Fruit fly (Drosophila melanogaster): Measurements from ENCODE around the gene CG4325.

The CG4325 gene

dm6 chrX:2083109-2083508 is 39.5 kb upstream of the CG4325 start (continued):
- TF ChIP-seq eyg (GFP tag; optimal IDR thresholded peaks at IDR 0.05): no peak
- TF ChIP-seq CG32532 (GFP tag; IDR thresholded peaks at IDR 0.05): peak; percentile 86
- peak; percentile 40 for TF ChIP-seq CG10209 (GFP tag; optimal IDR thresholded peaks at IDR 0.05)
- TF ChIP-seq CG10267 (tag; optimal IDR thresholded peaks at IDR 0.05): no peak
- TF ChIP-seq lab (GFP tag; optimal IDR thresholded peaks at IDR 0.05): peak; percentile 83
- peak; percentile 60 for TF ChIP-seq CG13624 (GFP tag; optimal IDR thresholded peaks at IDR 0.05)
- peak; percentile 71 for TF ChIP-seq CG15269 (tag; optimal IDR thresholded peaks at IDR 0.05)
- no peak for TF ChIP-seq Hr78 (GFP tag; optimal IDR thresholded peaks at IDR 0.05)
- peak; percentile 77 for TF ChIP-seq rib (GFP tag; IDR thresholded peaks at IDR 0.05)
- TF ChIP-seq z (GFP tag; IDR thresholded peaks at IDR 0.05): no peak
- peak; percentile 78 for TF ChIP-seq al (GFP tag; IDR thresholded peaks at IDR 0.05)
- 0 out of 3 replicates have a peak, but pooled peaks have one; percentile 28 for TF ChIP-seq Optix (GFP tag; IDR thresholded peaks at IDR 0.05)
- no peak for TF ChIP-seq Nf-YC (tag; optimal IDR thresholded peaks at IDR 0.05)
- TF ChIP-seq CG7987 (GFP tag; optimal IDR thresholded peaks at IDR 0.05): no peak
- TF ChIP-seq sens (GFP tag): peak; percentile 36
- no peak for TF ChIP-seq Adf1 (GFP tag; IDR thresholded peaks at IDR 0.05)
- TF ChIP-seq CG12391 (tag; optimal IDR thresholded peaks at IDR 0.05): peak; percentile 17
- no peak for TF ChIP-seq oc (tag; optimal IDR thresholded peaks at IDR 0.05)
- no peak for TF ChIP-seq HLH4C (GFP tag; IDR thresholded peaks at IDR 0.05; ENCODE audit: partially characterized antibody)
- peak; percentile 48 for TF ChIP-seq Chrac-16 (GFP tag; optimal IDR thresholded peaks at IDR 0.05)
- peak; percentile 13 for TF ChIP-seq CG10147 (GFP tag; optimal IDR thresholded peaks at IDR 0.05)
- peak; percentile 23 for TF ChIP-seq bab2 (GFP tag; optimal IDR thresholded peaks at IDR 0.05)
- no peak for TF ChIP-seq Hmx (GFP tag; optimal IDR thresholded peaks at IDR 0.05)
- TF ChIP-seq CG18764 (GFP tag; optimal IDR thresholded peaks at IDR 0.05): no peak
- TF ChIP-seq CG34224 (GFP tag; IDR thresholded peaks at IDR 0.05; ENCODE audit: partially characterized antibody): no peak
- TF ChIP-seq gro (GFP tag; optimal IDR thresholded peaks at IDR 0.05): peak; percentile 64
- TF ChIP-seq ems (GFP tag; optimal IDR thresholded peaks at IDR 0.05): no peak
- TF ChIP-seq fu2 (GFP tag; optimal IDR thresholded peaks at IDR 0.05): peak; percentile 52
- TF ChIP-seq Ets65A (GFP tag): peak; percentile 92
- TF ChIP-seq CG13424 (tag; optimal IDR thresholded peaks at IDR 0.05): peak; percentile 41
- TF ChIP-seq tin (GFP tag; optimal IDR thresholded peaks at IDR 0.05): peak; percentile 2
- peak; percentile 77 for TF ChIP-seq sob (GFP tag; IDR thresholded peaks at IDR 0.05)
- peak; percentile 24 for TF ChIP-seq sug (tag; optimal IDR thresholded peaks at IDR 0.05)
- TF ChIP-seq kay (GFP tag; optimal IDR thresholded peaks at IDR 0.05): peak; percentile 16
- no peak for TF ChIP-seq CG10654 (GFP tag; optimal IDR thresholded peaks at IDR 0.05)
- TF ChIP-seq CG8290 (GFP tag; optimal IDR thresholded peaks at IDR 0.05): no peak
- peak in 1 of 2 experiments; percentile 97 for TF ChIP-seq CG8290 (tag; optimal IDR thresholded peaks at IDR 0.05)
- no peak for TF ChIP-seq Dp (GFP tag; optimal IDR thresholded peaks at IDR 0.05)
- TF ChIP-seq CG14965 (GFP tag; optimal IDR thresholded peaks at IDR 0.05; ENCODE audit: borderline replicate concordance): no peak
- TF ChIP-seq CG13296 (GFP tag; optimal IDR thresholded peaks at IDR 0.05): peak; percentile 36
- no peak for TF ChIP-seq sim (GFP tag; IDR thresholded peaks at IDR 0.05)
- peak; percentile 27 for TF ChIP-seq Hand (GFP tag; optimal IDR thresholded peaks at IDR 0.05)
- TF ChIP-seq CoRest (tag; optimal IDR thresholded peaks at IDR 0.05): peak; percentile 51
- TF ChIP-seq Dfd (GFP tag; optimal IDR thresholded peaks at IDR 0.05): no peak
- 0 out of 2 replicates have a peak, but pooled peaks have one; percentile 17 for TF ChIP-seq CG17328 (GFP tag; IDR thresholded peaks at IDR 0.05)
- TF ChIP-seq CG4404 (GFP tag; IDR thresholded peaks at IDR 0.05): peak; percentile 49
- TF ChIP-seq CG2875 (GFP tag; optimal IDR thresholded peaks at IDR 0.05): no peak
- TF ChIP-seq slbo (GFP tag; IDR thresholded peaks at IDR 0.05): peak; percentile 91
- no peak for TF ChIP-seq CG18476 (GFP tag; optimal IDR thresholded peaks at IDR 0.05)
- TF ChIP-seq shn (GFP tag; optimal IDR thresholded peaks at IDR 0.05): no peak
- TF ChIP-seq Opbp (GFP tag; IDR thresholded peaks at IDR 0.05; ENCODE audit: partially characterized antibody): no peak
- TF ChIP-seq az2 (GFP tag; optimal IDR thresholded peaks at IDR 0.05): peak; percentile 24
